Worm (Caenorhabditis elegans) whole organism, L4 larva: ENCODE results near the gene irld-56.

Source experiments
- F26F4.8 ChIP-seq: fragments of 200-800 bp; sonication (Bioruptor generic); conservative IDR thresholded peaks from 2 replicates; pipeline ENCODE4 v1.3.6; 2022; ENCODE audit warnings: missing genetic modification characterization, missing compliant biosample characterization
- R02D3.7 ChIP-seq: fragments of 150-350 bp; sonication (generic microtip); optimal IDR thresholded peaks from 3 replicates; lab custom pipeline; 2014; ENCODE audit warnings: missing biosample characterization, missing genetic modification characterization
- Y48G9A.11 ChIP-seq: fragments of 200-800 bp; sonication (Bioruptor generic); IDR thresholded peaks from 2 replicates; pipeline ENCODE4 v1.3.6; 2022; ENCODE audit warnings: missing genetic modification reagents, missing genetic modification characterization, missing compliant biosample characterization
- Y5F2A.4 ChIP-seq: fragments of 200-800 bp; sonication (Bioruptor generic); optimal IDR thresholded peaks from 2 replicates; lab custom pipeline; 2018; ENCODE audit warnings: mild to moderate bottlenecking, missing genetic modification characterization, missing compliant biosample characterization
- ZK337.2 ChIP-seq: fragments of 200-800 bp; sonication (Bioruptor generic); IDR thresholded peaks from 2 replicates; pipeline ENCODE4 v1.3.6; 2022; ENCODE audit warnings: missing genetic modification reagents, missing genetic modification characterization, missing compliant biosample characterization
- aha-1 ChIP-seq: fragments of 150-350 bp; peaks from one replicate; lab custom pipeline; 2014; ENCODE audit warnings: missing biosample characterization, missing genetic modification characterization
- ceh-28 ChIP-seq: fragments of 150-350 bp; optimal IDR thresholded peaks from 2 replicates; lab custom pipeline; 2014; ENCODE audit warnings: missing biosample characterization, missing genetic modification reagents, missing genetic modification characterization
- ceh-32 ChIP-seq: sonication (generic microtip); optimal IDR thresholded peaks from 2 replicates; lab custom pipeline; 2016; ENCODE audit warnings: mild to moderate bottlenecking, missing genetic modification characterization, missing compliant biosample characterization; ENCODE audit not compliant: poor library complexity
- ceh-62 ChIP-seq: sonication (generic microtip); optimal IDR thresholded peaks from 2 replicates; lab custom pipeline; 2017; ENCODE audit warnings: missing biosample characterization, missing genetic modification characterization
- ceh-82 ChIP-seq: sonication (generic microtip); optimal IDR thresholded peaks from 2 replicates; lab custom pipeline; 2017; ENCODE audit warnings: missing biosample characterization, missing genetic modification characterization
- cey-2 ChIP-seq: sonication (generic microtip); optimal IDR thresholded peaks from 3 replicates; lab custom pipeline; 2017; ENCODE audit warnings: missing genetic modification characterization, mild to moderate bottlenecking, missing compliant biosample characterization, antibody characterized with exemption, borderline replicate concordance; ENCODE audit not compliant: insufficient read depth
- daf-12 ChIP-seq: fragments of 150-350 bp; optimal IDR thresholded peaks from 2 replicates; lab custom pipeline; 2014; ENCODE audit warnings: missing biosample characterization, missing genetic modification reagents, missing genetic modification characterization
- daf-16 ChIP-seq, 3 experiments: sonication (generic microtip); optimal IDR thresholded peaks; 2 replicates each; lab custom pipeline; 2016 to 2017; ENCODE audit warnings: missing genetic modification characterization in 3 of 3, missing genetic modification reagents in 3 of 3, mild to moderate bottlenecking in 2 of 3, missing compliant biosample characterization in 2 of 3, missing biosample characterization in 1 of 3, moderate library complexity in 1 of 3
- dpl-1 ChIP-seq: fragments of 150-350 bp; optimal IDR thresholded peaks from 2 replicates; lab custom pipeline; 2014; ENCODE audit warnings: missing biosample characterization, missing genetic modification reagents, missing genetic modification characterization
- dve-1 ChIP-seq: sonication (generic microtip); optimal IDR thresholded peaks from 2 replicates; lab custom pipeline; 2017; ENCODE audit warnings: antibody characterized with exemption, mild to moderate bottlenecking, missing genetic modification characterization, missing compliant biosample characterization; ENCODE audit not compliant: insufficient read depth
- egl-43 ChIP-seq: fragments of 200-800 bp; sonication (Bioruptor generic); IDR thresholded peaks from 2 replicates; pipeline ENCODE4 v1.3.6; 2022; ENCODE audit warnings: missing genetic modification reagents, missing genetic modification characterization, missing compliant biosample characterization
- fkh-10 ChIP-seq: fragments of 150-350 bp; optimal IDR thresholded peaks from 2 replicates; lab custom pipeline; 2014; ENCODE audit warnings: missing biosample characterization, missing genetic modification reagents, missing genetic modification characterization
- gei-8 ChIP-seq: fragments of 200-800 bp; sonication (Bioruptor generic); optimal IDR thresholded peaks from 2 replicates; lab custom pipeline; 2018; ENCODE audit warnings: mild to moderate bottlenecking, missing genetic modification characterization, missing compliant biosample characterization
- hif-1 ChIP-seq, 2 experiments: sonication (generic microtip); optimal IDR thresholded peaks; 2 replicates each; lab custom pipeline; 2016 to 2017; ENCODE audit warnings: missing compliant biosample characterization in 2 of 2, missing genetic modification characterization in 2 of 2, missing genetic modification reagents in 2 of 2, missing genotype in 2 of 2, mild to moderate bottlenecking in 1 of 2
- hmg-1.1 ChIP-seq: fragments of 200-800 bp; sonication (Bioruptor generic); IDR thresholded peaks from 2 replicates; pipeline ENCODE4 v1.3.6; 2022; ENCODE audit warnings: missing genetic modification reagents, missing genetic modification characterization, missing compliant biosample characterization
- lin-1 ChIP-seq: fragments of 200-800 bp; sonication (Bioruptor generic); IDR thresholded peaks from 2 replicates; pipeline ENCODE4 v1.3.6; 2022; ENCODE audit warnings: missing genetic modification reagents, missing genetic modification characterization, missing compliant biosample characterization
- lin-29 ChIP-seq: fragments of 200-800 bp; sonication (Bioruptor generic); IDR thresholded peaks from 2 replicates; pipeline ENCODE4 v1.3.6; 2022; ENCODE audit warnings: missing genetic modification reagents, missing genetic modification characterization, missing compliant biosample characterization
- lin-38 ChIP-seq: fragments of 200-800 bp; sonication (Bioruptor generic); IDR thresholded peaks from 2 replicates; pipeline ENCODE4 v1.3.6; 2022; ENCODE audit warnings: missing genetic modification reagents, missing genetic modification characterization, missing compliant biosample characterization
- lsy-2 ChIP-seq, 2 experiments: fragments of 150-350 bp in 1 of 2; sonication (generic microtip) in 1 of 2; optimal IDR thresholded peaks; 2 replicates each; lab custom pipeline; 2014 to 2017; ENCODE audit warnings: missing biosample characterization in 2 of 2, missing genetic modification characterization in 2 of 2
- madf-9 ChIP-seq: fragments of 200-800 bp; sonication (Bioruptor generic); conservative IDR thresholded peaks from 2 replicates; pipeline ENCODE4 v1.3.6; 2022; ENCODE audit warnings: missing genetic modification reagents, missing genetic modification characterization, missing compliant biosample characterization
- mdl-1 ChIP-seq, 2 experiments: fragments of 150-350 bp in 1 of 2; sonication (generic microtip) in 1 of 2; optimal IDR thresholded peaks; 2 replicates each; lab custom pipeline; 2014 to 2017; ENCODE audit warnings: missing biosample characterization in 2 of 2, missing genetic modification characterization in 2 of 2
- mes-2 ChIP-seq: sonication (generic microtip); optimal IDR thresholded peaks from 2 replicates; lab custom pipeline; 2016; ENCODE audit warnings: missing genotype, mild to moderate bottlenecking, missing genetic modification characterization, missing compliant biosample characterization; ENCODE audit not compliant: poor library complexity, severe bottlenecking
- nhr-111 ChIP-seq: fragments of 200-800 bp; sonication (Bioruptor generic); optimal IDR thresholded peaks from 2 replicates; lab custom pipeline; 2018; ENCODE audit warnings: mild to moderate bottlenecking, missing genetic modification characterization, missing compliant biosample characterization
- nhr-28 ChIP-seq: fragments of 150-350 bp; optimal IDR thresholded peaks from 2 replicates; lab custom pipeline; 2014; ENCODE audit warnings: missing biosample characterization, missing genetic modification characterization
- nhr-41 ChIP-seq: fragments of 200-800 bp; sonication (Bioruptor generic); IDR thresholded peaks from 2 replicates; pipeline ENCODE4 v1.3.6; 2022; ENCODE audit warnings: missing genetic modification reagents, missing genetic modification characterization, missing compliant biosample characterization
- nhr-76 ChIP-seq: fragments of 150-350 bp; optimal IDR thresholded peaks from 2 replicates; lab custom pipeline; 2014; ENCODE audit warnings: missing biosample characterization, missing genetic modification characterization
- nhr-77 ChIP-seq: fragments of 150-350 bp; optimal IDR thresholded peaks from 2 replicates; lab custom pipeline; 2014; ENCODE audit warnings: missing biosample characterization, missing genetic modification characterization
- pqm-1 ChIP-seq: sonication (generic microtip); optimal IDR thresholded peaks from 2 replicates; lab custom pipeline; 2017; ENCODE audit warnings: missing biosample characterization, missing genetic modification characterization
- sdz-12 ChIP-seq: fragments of 200-800 bp; sonication (Bioruptor generic); optimal IDR thresholded peaks from 2 replicates; lab custom pipeline; 2018; ENCODE audit warnings: mild to moderate bottlenecking, missing genetic modification characterization, missing compliant biosample characterization
- tag-97 ChIP-seq: fragments of 200-800 bp; sonication (Bioruptor generic); IDR thresholded peaks from 2 replicates; pipeline ENCODE4 v1.3.6; 2022; ENCODE audit warnings: missing genetic modification characterization, missing compliant biosample characterization
- tra-1 ChIP-seq: fragments of 200-800 bp; sonication (Bioruptor generic); IDR thresholded peaks from 2 replicates; pipeline ENCODE4 v1.3.6; 2022; ENCODE audit warnings: missing genetic modification reagents, missing genetic modification characterization, missing compliant biosample characterization
- unc-39 ChIP-seq: sonication (generic microtip); optimal IDR thresholded peaks from 2 replicates; lab custom pipeline; 2017; ENCODE audit warnings: missing biosample characterization, missing genetic modification characterization
- unc-62 ChIP-seq, 3 experiments: fragments of 150-350 bp in 1 of 3; sonication (generic microtip); optimal IDR thresholded peaks in 2 of 3; peaks in 1 of 3; 1 replicate in 1 of 3; 2 replicates in 2 of 3; lab custom pipeline; 2014 to 2017; ENCODE audit warnings: missing biosample characterization in 3 of 3, missing genetic modification characterization in 3 of 3, missing genetic modification reagents in 3 of 3, missing genotype in 1 of 3
- zip-11 ChIP-seq: fragments of 200-800 bp; sonication (Bioruptor generic); IDR thresholded peaks from 2 replicates; pipeline ENCODE4 v1.3.6; 2022; ENCODE audit warnings: missing genetic modification characterization, missing compliant biosample characterization
- zip-2 ChIP-seq: fragments of 150-350 bp; optimal IDR thresholded peaks from 2 replicates; lab custom pipeline; 2014; ENCODE audit warnings: missing biosample characterization, missing genetic modification characterization
- ztf-11 ChIP-seq: fragments of 150-350 bp; optimal IDR thresholded peaks from 2 replicates; lab custom pipeline; 2014; ENCODE audit warnings: missing biosample characterization, missing genetic modification characterization
- ztf-7 ChIP-seq: fragments of 150-350 bp; optimal IDR thresholded peaks from 2 replicates; lab custom pipeline; 2014; ENCODE audit warnings: missing biosample characterization, missing genetic modification characterization

irld-56 gene

ce11 chrIV:14019883-14020282 lies at the start of gene irld-56, which contains the start of gene irld-55:
Gene irld-56, minus strand, starts transcription at chrIV:14019983.
Gene irld-55, plus strand, starts transcription at chrIV:14020198.
- no peak for TF ChIP-seq ceh-32
- TF ChIP-seq Y5F2A.4 (GFP tag; lab: Kevin White, UChicago) = no peak
- no peak for TF ChIP-seq F26F4.8 (GFP tag; lab: Robert Waterston, UW)

ce11 chrIV:14066403-14066802 lies 46.6 kb upstream of the irld-56 start:
- TF ChIP-seq mes-2 (no peak), fkh-10 (no peak), nhr-76 (tag; lab: Kevin White, UChicago) (no peak), nhr-77 (tag; lab: Kevin White, UChicago) (no peak), aha-1 (peak; percentile 67), daf-16 (GFP tag; optimal IDR thresholded peaks at IDR 0.05; lab: Kevin White, UChicago) (no peak), daf-16 (tag; optimal IDR thresholded peaks at IDR 0.05; lab: Kevin White, UChicago) (no peak), ceh-32 (no peak), mdl-1 (tag; optimal IDR thresholded peaks at IDR 0.05; lab: Kevin White, UChicago) (no peak), tra-1 (GFP tag; lab: Robert Waterston, UW) (no peak)
- TF ChIP-seq, all 104 proteins: peak for 1

- TF ChIP-seq R02D3.7 (tag; lab: Kevin White, UChicago) (no peak), ztf-7 (tag; lab: Kevin White, UChicago) (no peak), nhr-111 (GFP tag; lab: Kevin White, UChicago) (no peak), lin-38 (GFP tag; lab: Robert Waterston, UW) (0 out of 2 replicates have a peak, but pooled peaks have one; percentile 5), nhr-76 (tag; lab: Kevin White, UChicago) (no peak), lin-29 (GFP tag; lab: Robert Waterston, UW) (no peak), dpl-1 (no peak), ztf-11 (tag; lab: Kevin White, UChicago) (no peak)
Observed at ce11 chrIV:14060612-14061011, 40.8 kb upstream of the irld-56 start, which contains the start of gene Y37A1B.4. Gene Y37A1B.4, minus strand, starts transcription at chrIV:14060712.

- no peak for TF ChIP-seq gei-8 (GFP tag; lab: Kevin White, UChicago)
- TF ChIP-seq unc-39 (tag; lab: Kevin White, UChicago) = no peak
- TF ChIP-seq cey-2 (tag; lab: Kevin White, UChicago) = no peak
- no peak for TF ChIP-seq Y5F2A.4 (GFP tag; lab: Kevin White, UChicago)
- no peak for TF ChIP-seq lin-1 (GFP tag; lab: Robert Waterston, UW)
- no peak for TF ChIP-seq zip-11 (GFP tag; lab: Robert Waterston, UW)
- TF ChIP-seq Y48G9A.11 (GFP tag; lab: Robert Waterston, UW) = no peak
- TF ChIP-seq nhr-41 (GFP tag; lab: Robert Waterston, UW) = no peak
- TF ChIP-seq daf-12 = no peak
- TF ChIP-seq dve-1 (tag; lab: Kevin White, UChicago) = no peak
- no peak for TF ChIP-seq ceh-82
- TF ChIP-seq nhr-28 (tag; lab: Kevin White, UChicago) = no peak
- no peak for TF ChIP-seq hmg-1.1
- no peak for TF ChIP-seq lsy-2 (tag; optimal IDR thresholded peaks at IDR 0.05; lab: Kevin White, UChicago)
Observed at ce11 chrIV:14050900-14051299, 31.1 kb upstream of the irld-56 start, which contains the start of gene semo-1. Gene semo-1, plus strand, starts transcription at chrIV:14051200.

- TF ChIP-seq sdz-12 (GFP tag; lab: Kevin White, UChicago) = no peak
- peak; percentile 52 for TF ChIP-seq pqm-1 (tag; lab: Kevin White, UChicago)
- no peak for TF ChIP-seq ZK337.2 (GFP tag; lab: Robert Waterston, UW)
- no peak for TF ChIP-seq cey-2 (tag; lab: Kevin White, UChicago)
- TF ChIP-seq dve-1 (tag; lab: Kevin White, UChicago) = peak; percentile 71
- TF ChIP-seq daf-12 = no peak
- TF ChIP-seq daf-16 (GFP tag; optimal IDR thresholded peaks at IDR 0.05; lab: Kevin White, UChicago) = no peak
- TF ChIP-seq daf-16 (tag; optimal IDR thresholded peaks at IDR 0.05; lab: Kevin White, UChicago) = peak; percentile 63
- no peak for TF ChIP-seq ceh-28
- TF ChIP-seq nhr-41 (GFP tag; lab: Robert Waterston, UW) = no peak
- TF ChIP-seq ceh-62 (tag; lab: Kevin White, UChicago) = no peak
- no peak for TF ChIP-seq zip-2
- no peak for TF ChIP-seq unc-62 (GFP tag; optimal IDR thresholded peaks at IDR 0.05 in 1 of 2; lab: Kevin White, UChicago)
- no peak for TF ChIP-seq unc-62 (tag; optimal IDR thresholded peaks at IDR 0.05; lab: Kevin White, UChicago)
- peak in 1 of 2 experiments; percentile 88 for TF ChIP-seq hif-1 (tag; optimal IDR thresholded peaks at IDR 0.05; lab: Kevin White, UChicago)
- TF ChIP-seq tag-97 = no peak
- TF ChIP-seq lin-29 (GFP tag; lab: Robert Waterston, UW) = no peak
- TF ChIP-seq lsy-2 (tag; optimal IDR thresholded peaks at IDR 0.05; lab: Kevin White, UChicago) = no peak
- no peak for TF ChIP-seq egl-43
- TF ChIP-seq madf-9 (GFP tag; lab: Robert Waterston, UW) = no peak
Observed at ce11 chrIV:14050442-14050841, 30.7 kb upstream of the irld-56 start.
